Fruit fly (Drosophila melanogaster) whole organism, embryonic: ENCODE results near the gene CG32428.

Source experiments
- Adf1 ChIP-seq: fragments of 200-800 bp; sonication (Bioruptor generic); IDR thresholded peaks from 2 replicates; pipeline ENCODE4 v1.3.6; 2022; ENCODE audit warnings: missing biosample characterization, missing genetic modification characterization
- CG10543 ChIP-seq: fragments of 200-800 bp; sonication (Bioruptor generic); optimal IDR thresholded peaks from 3 replicates; lab custom pipeline; 2017; ENCODE audit warnings: missing biosample characterization, mild to moderate bottlenecking, missing genetic modification characterization, moderate library complexity
- CG12659 ChIP-seq: fragments of 200-800 bp; sonication (Bioruptor generic); optimal IDR thresholded peaks from 3 replicates; lab custom pipeline; 2017; ENCODE audit warnings: mild to moderate bottlenecking, missing biosample characterization, missing genetic modification reagents, missing genetic modification characterization
- CG14710 ChIP-seq: fragments of 200-800 bp; sonication (Bioruptor generic); optimal IDR thresholded peaks from 3 replicates; lab custom pipeline; 2019; ENCODE audit warnings: missing biosample characterization, mild to moderate bottlenecking, missing genetic modification characterization, moderate library complexity
- CG15514 ChIP-seq: fragments of 200-800 bp; sonication (Bioruptor generic); optimal IDR thresholded peaks from 3 replicates; lab custom pipeline; 2017; ENCODE audit warnings: missing biosample characterization, missing genetic modification characterization, mild to moderate bottlenecking, moderate library complexity, missing genetic modification reagents
- CG15601 ChIP-seq: fragments of 200-800 bp; sonication (Bioruptor generic); optimal IDR thresholded peaks from 3 replicates; lab custom pipeline; 2019; ENCODE audit warnings: missing biosample characterization, mild to moderate bottlenecking, missing genetic modification characterization, moderate library complexity
- CG1647 ChIP-seq: fragments of 200-800 bp; sonication (Bioruptor generic); optimal IDR thresholded peaks from 3 replicates; lab custom pipeline; 2016; ENCODE audit warnings: missing biosample characterization, missing genetic modification characterization
- CG17829 ChIP-seq: fragments of 200-800 bp; optimal IDR thresholded peaks from 2 replicates; lab custom pipeline; 2019; ENCODE audit warnings: missing biosample characterization, mild to moderate bottlenecking, missing genetic modification characterization, moderate library complexity
- CG2116 ChIP-seq: fragments of 200-800 bp; sonication (Bioruptor generic); optimal IDR thresholded peaks from 3 replicates; lab custom pipeline; 2018; ENCODE audit warnings: missing biosample characterization, mild to moderate bottlenecking, missing genetic modification characterization
- CG2678 ChIP-seq: fragments of 200-800 bp; sonication (Bioruptor generic); optimal IDR thresholded peaks from 3 replicates; lab custom pipeline; 2019; ENCODE audit warnings: missing biosample characterization, mild to moderate bottlenecking, missing genetic modification characterization, moderate library complexity
- CG2712 ChIP-seq: fragments of 200-800 bp; optimal IDR thresholded peaks from 3 replicates; lab custom pipeline; 2019; ENCODE audit warnings: missing biosample characterization, mild to moderate bottlenecking, missing genetic modification characterization, moderate library complexity
- CG42726 ChIP-seq: fragments of 200-800 bp; sonication (Bioruptor generic); IDR thresholded peaks from 2 replicates; pipeline ENCODE4 v1.3.6; 2022; ENCODE audit warnings: missing biosample characterization, missing genetic modification characterization; ENCODE audit not compliant: partially characterized antibody
- CG6272 ChIP-seq: fragments of 200-800 bp; sonication (Bioruptor generic); IDR thresholded peaks from 2 replicates; pipeline ENCODE4 v1.3.6; 2022; ENCODE audit warnings: missing biosample characterization, missing genetic modification characterization
- CG7745 ChIP-seq: fragments of 200-800 bp; sonication (Bioruptor generic); optimal IDR thresholded peaks from 2 replicates; lab custom pipeline; 2018; ENCODE audit warnings: missing biosample characterization, mild to moderate bottlenecking, missing genetic modification characterization, moderate library complexity
- CG9437 ChIP-seq: fragments of 200-800 bp; sonication (Bioruptor generic); optimal IDR thresholded peaks from 2 replicates; lab custom pipeline; 2018; ENCODE audit warnings: missing biosample characterization, mild to moderate bottlenecking, missing genetic modification characterization
- CG9609 ChIP-seq: fragments of 200-800 bp; sonication (Bioruptor generic); optimal IDR thresholded peaks from 3 replicates; lab custom pipeline; 2016; ENCODE audit warnings: missing biosample characterization, missing genetic modification characterization
- CG9817 ChIP-seq: fragments of 200-800 bp; sonication (Bioruptor generic); optimal IDR thresholded peaks from 2 replicates; lab custom pipeline; 2018; ENCODE audit warnings: missing biosample characterization, mild to moderate bottlenecking, missing genetic modification characterization, moderate library complexity
- CG9932 ChIP-seq: fragments of 200-800 bp; sonication (Bioruptor generic); IDR thresholded peaks from 2 replicates; pipeline ENCODE4 v1.3.6; 2022; ENCODE audit warnings: missing biosample characterization, missing genetic modification characterization
- CoRest ChIP-seq: fragments of 200-800 bp; sonication (Bioruptor generic); optimal IDR thresholded peaks from 3 replicates; lab custom pipeline; 2018; ENCODE audit warnings: missing biosample characterization, mild to moderate bottlenecking, missing genetic modification characterization, moderate library complexity
- Ets97D ChIP-seq: fragments of 200-800 bp; sonication (Bioruptor generic); optimal IDR thresholded peaks from 3 replicates; lab custom pipeline; 2016; ENCODE audit warnings: missing biosample characterization, missing genetic modification characterization
- Fer1 ChIP-seq: fragments of 200-800 bp; sonication (Bioruptor generic); optimal IDR thresholded peaks from 2 replicates; lab custom pipeline; 2017; ENCODE audit warnings: missing biosample characterization, mild to moderate bottlenecking, missing genetic modification characterization
- Hr51 ChIP-seq, 2 experiments: fragments of 200-800 bp; sonication (Bioruptor generic); optimal IDR thresholded peaks; 2 replicates in 1 of 2; 3 replicates in 1 of 2; lab custom pipeline; 2016 to 2018; ENCODE audit warnings: missing biosample characterization in 2 of 2, missing genetic modification characterization in 2 of 2, mild to moderate bottlenecking in 1 of 2, moderate library complexity in 1 of 2
- MESR4 ChIP-seq: fragments of 200-800 bp; sonication (Bioruptor generic); optimal IDR thresholded peaks from 2 replicates; lab custom pipeline; 2018; ENCODE audit warnings: missing biosample characterization, mild to moderate bottlenecking, missing genetic modification characterization, moderate library complexity
- Myb ChIP-seq: fragments of 200-800 bp; sonication (Bioruptor generic); optimal IDR thresholded peaks from 2 replicates; lab custom pipeline; 2016; ENCODE audit warnings: missing biosample characterization, missing genetic modification characterization
- Pdp1 ChIP-seq, 2 experiments: fragments of 200-800 bp; sonication (Bioruptor generic); optimal IDR thresholded peaks; 3 replicates each; lab custom pipeline; 2016; ENCODE audit warnings: missing biosample characterization in 2 of 2, missing genetic modification characterization in 2 of 2, mild to moderate bottlenecking in 1 of 2, moderate library complexity in 1 of 2
- Rfx ChIP-seq: fragments of 200-800 bp; sonication (Bioruptor generic); IDR thresholded peaks from 2 replicates; pipeline ENCODE4 v1.3.6; 2022; ENCODE audit warnings: missing biosample characterization, missing genetic modification characterization
- Sin3A ChIP-seq: fragments of >200 bp; optimal IDR thresholded peaks from 2 replicates; lab custom pipeline; 2018
- Sox102F ChIP-seq: fragments of 200-800 bp; sonication (Bioruptor generic); optimal IDR thresholded peaks from 2 replicates; lab custom pipeline; 2018; ENCODE audit warnings: missing biosample characterization, mild to moderate bottlenecking, missing genetic modification characterization, moderate library complexity
- Sry-β ChIP-seq: fragments of 200-800 bp; sonication (Bioruptor generic); optimal IDR thresholded peaks from 2 replicates; lab custom pipeline; 2018; ENCODE audit warnings: missing biosample characterization, mild to moderate bottlenecking, missing genetic modification characterization, moderate library complexity
- Xbp1 ChIP-seq: fragments of 200-800 bp; sonication (Bioruptor generic); optimal IDR thresholded peaks from 3 replicates; lab custom pipeline; 2016; ENCODE audit warnings: missing biosample characterization, mild to moderate bottlenecking, missing genetic modification characterization
- az2 ChIP-seq: fragments of 200-800 bp; sonication (Bioruptor generic); optimal IDR thresholded peaks from 3 replicates; lab custom pipeline; 2016; ENCODE audit warnings: missing biosample characterization, missing genetic modification characterization
- bigmax ChIP-seq: fragments of 200-800 bp; sonication (Bioruptor generic); optimal IDR thresholded peaks from 2 replicates; lab custom pipeline; 2018; ENCODE audit warnings: missing biosample characterization, mild to moderate bottlenecking, missing genetic modification characterization
- bowl ChIP-seq: fragments of 200-800 bp; sonication (Bioruptor generic); IDR thresholded peaks from 2 replicates; pipeline ENCODE4 v1.3.6; 2022; ENCODE audit warnings: missing biosample characterization, missing genetic modification characterization
- crp ChIP-seq, 2 experiments: fragments of 200-800 bp; sonication (Bioruptor generic); optimal IDR thresholded peaks; 2 replicates in 1 of 2; 3 replicates in 1 of 2; lab custom pipeline; 2017; ENCODE audit warnings: missing biosample characterization in 2 of 2, missing genetic modification characterization in 2 of 2, mild to moderate bottlenecking in 1 of 2, moderate library complexity in 1 of 2
- dmrt11E ChIP-seq: fragments of 200-800 bp; sonication (Bioruptor generic); optimal IDR thresholded peaks from 3 replicates; lab custom pipeline; 2018; ENCODE audit warnings: missing biosample characterization, mild to moderate bottlenecking, missing genetic modification characterization, moderate library complexity
- fru ChIP-seq: fragments of >200 bp; optimal IDR thresholded peaks from 2 replicates; lab custom pipeline; 2017
- gem ChIP-seq: fragments of 200-800 bp; sonication (Bioruptor generic); optimal IDR thresholded peaks from 2 replicates; lab custom pipeline; 2019; ENCODE audit warnings: missing biosample characterization, mild to moderate bottlenecking, missing genetic modification characterization, moderate library complexity
- gfzf ChIP-seq: fragments of 200-800 bp; sonication (Bioruptor generic); optimal IDR thresholded peaks from 2 replicates; lab custom pipeline; 2016; ENCODE audit warnings: missing biosample characterization, mild to moderate bottlenecking, missing genetic modification characterization, moderate library complexity
- grau ChIP-seq: fragments of 200-800 bp; optimal IDR thresholded peaks from 3 replicates; lab custom pipeline; 2019; ENCODE audit warnings: missing biosample characterization, mild to moderate bottlenecking, missing genetic modification characterization, moderate library complexity
- grn ChIP-seq: fragments of 200-800 bp; sonication (Bioruptor generic); optimal IDR thresholded peaks from 3 replicates; lab custom pipeline; 2017; ENCODE audit warnings: missing biosample characterization, missing genetic modification characterization
- gsb ChIP-seq: fragments of 200-800 bp; sonication (Bioruptor generic); IDR thresholded peaks from 2 replicates; pipeline ENCODE4 v1.3.6; 2022; ENCODE audit warnings: missing biosample characterization, missing genetic modification characterization
- gsb-n ChIP-seq: fragments of 200-800 bp; sonication (Bioruptor generic); optimal IDR thresholded peaks from 3 replicates; lab custom pipeline; 2018; ENCODE audit warnings: missing biosample characterization, mild to moderate bottlenecking, missing genetic modification characterization
- nmo ChIP-seq: fragments of 200-800 bp; sonication (Bioruptor generic); optimal IDR thresholded peaks from 2 replicates; lab custom pipeline; 2018; ENCODE audit warnings: missing biosample characterization, mild to moderate bottlenecking, missing genetic modification characterization, moderate library complexity
- prd ChIP-seq, 3 experiments: fragments of >200 bp in 2 of 3; fragments of 200-800 bp in 1 of 3; sonication (Bioruptor generic) in 1 of 3; optimal IDR thresholded peaks in 2 of 3; IDR thresholded peaks in 1 of 3; 2 replicates in 2 of 3; 3 replicates in 1 of 3; pipeline versions ENCODE4 v1.3.6 to Lab custom; 2017 to 2022; ENCODE audit warnings: missing biosample characterization in 1 of 3, missing genetic modification characterization in 1 of 3
- pzg ChIP-seq: fragments of 200-800 bp; sonication (Bioruptor generic); optimal IDR thresholded peaks from 3 replicates; lab custom pipeline; 2018; ENCODE audit warnings: missing biosample characterization, mild to moderate bottlenecking, missing genetic modification characterization, moderate library complexity
- stwl ChIP-seq: fragments of 200-800 bp; sonication (Bioruptor generic); optimal IDR thresholded peaks from 3 replicates; lab custom pipeline; 2018; ENCODE audit warnings: missing biosample characterization, mild to moderate bottlenecking, missing genetic modification characterization, moderate library complexity
- tin ChIP-seq: fragments of 200-800 bp; sonication (Bioruptor generic); optimal IDR thresholded peaks from 3 replicates; lab custom pipeline; 2016; ENCODE audit warnings: missing biosample characterization, missing genetic modification characterization
- toy ChIP-seq: fragments of 200-800 bp; sonication (Bioruptor generic); IDR thresholded peaks from 2 replicates; pipeline ENCODE4 v1.3.6; 2022; ENCODE audit warnings: missing biosample characterization, missing genetic modification characterization
- zfh2 ChIP-seq: fragments of 200-800 bp; sonication (Bioruptor generic); optimal IDR thresholded peaks from 2 replicates; lab custom pipeline; 2016; ENCODE audit warnings: missing biosample characterization, missing genetic modification characterization

Gene CG32428

DNA sequence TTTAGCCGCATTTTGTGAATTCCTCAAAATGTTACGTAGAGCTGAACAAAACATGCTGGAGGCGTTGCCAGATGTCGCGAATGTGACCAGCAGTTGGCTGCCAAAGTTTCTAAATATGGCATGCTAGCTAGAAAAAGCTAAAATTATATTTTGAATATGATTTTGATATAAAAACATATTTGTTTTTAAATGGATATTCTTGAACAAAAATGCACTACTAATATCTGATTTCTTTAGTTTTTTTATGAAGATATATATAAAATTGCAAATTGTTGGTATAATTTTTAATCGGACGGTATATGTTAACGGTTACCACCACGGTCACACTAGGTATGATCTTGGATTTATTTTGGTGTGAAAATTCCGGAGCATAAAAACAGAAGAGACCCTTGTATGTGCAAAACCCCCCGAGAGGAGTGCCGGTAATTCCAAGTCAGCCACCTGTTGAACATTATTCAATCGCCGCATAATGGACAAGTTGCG, 47.2 kb upstream of the CG32428 start, which contains the start of the genes mTerf3 and CG5104 (continued):
- TF ChIP-seq CG15601 (tag; lab: Kevin White, UChicago): peak; percentile 7
- TF ChIP-seq Myb (GFP tag; lab: Kevin White, UChicago): peak; percentile 56
- no peak for TF ChIP-seq bowl (GFP tag; lab: Robert Waterston, UW)
- TF ChIP-seq Sry-β (GFP tag; lab: Kevin White, UChicago): peak; percentile 91
- peak; percentile 62 for TF ChIP-seq gfzf (GFP tag; lab: Kevin White, UChicago)
- peak in 1 of 2 experiments; percentile 82 for TF ChIP-seq Pdp1 (GFP tag; optimal IDR thresholded peaks at IDR 0.05; lab: Kevin White, UChicago)
- TF ChIP-seq CG9932 (GFP tag; lab: Robert Waterston, UW): peak; percentile 38; the same call in 1 of the 2 replicates
- peak; percentile 42 for TF ChIP-seq CG2116 (GFP tag; lab: Kevin White, UChicago)
- no peak for TF ChIP-seq bigmax
- peak; percentile 92 for TF ChIP-seq CG9437 (GFP tag; lab: Kevin White, UChicago)
- TF ChIP-seq dmrt11E (tag; lab: Kevin White, UChicago): peak; percentile 14
- peak; percentile 43 for TF ChIP-seq MESR4 (GFP tag; lab: Kevin White, UChicago)
- TF ChIP-seq CG15514: peak; percentile 50
- no peak for TF ChIP-seq Adf1
- peak; percentile 19 for TF ChIP-seq az2
- TF ChIP-seq Sox102F (GFP tag; lab: Kevin White, UChicago): peak; percentile 0
- TF ChIP-seq CG2712 (tag; lab: Kevin White, UChicago): peak; percentile 42
- peak; percentile 33 for TF ChIP-seq Sin3A (lab: Kevin White, UChicago)
- peak in 1 of 2 experiments; percentile 16 for TF ChIP-seq Hr51 (GFP tag; optimal IDR thresholded peaks at IDR 0.05; lab: Kevin White, UChicago)
- peak; percentile 22 for TF ChIP-seq Ets97D (GFP tag; lab: Kevin White, UChicago)
- TF ChIP-seq CG1647 (GFP tag; lab: Kevin White, UChicago): no peak
- TF ChIP-seq prd (optimal IDR thresholded peaks at IDR 0.05; lab: Kevin White, UChicago): no peak
- peak; percentile 33; the same call in 1 of the 3 replicates for TF ChIP-seq prd (GFP tag; IDR thresholded peaks at IDR 0.05; lab: Robert Waterston, UW)
- peak; percentile 22 for TF ChIP-seq tin
- TF ChIP-seq pzg: peak; percentile 60
- no peak; the same call in 1 of the 2 replicates for TF ChIP-seq CG42726 (GFP tag; lab: Robert Waterston, UW)
- no peak for TF ChIP-seq CG7745 (tag; lab: Kevin White, UChicago)
- peak; percentile 66 for TF ChIP-seq CG12659 (GFP tag; lab: Kevin White, UChicago)
- peak; percentile 65 for TF ChIP-seq CG14710 (tag; lab: Kevin White, UChicago)
- TF ChIP-seq toy (GFP tag; lab: Robert Waterston, UW): no peak
- no peak for TF ChIP-seq grn
- no peak for TF ChIP-seq CG6272 (GFP tag; lab: Robert Waterston, UW)
- TF ChIP-seq gem: peak; percentile 56
- peak; percentile 3 for TF ChIP-seq CG9817 (tag; lab: Kevin White, UChicago)
- TF ChIP-seq fru: no peak
- TF ChIP-seq nmo (GFP tag; lab: Kevin White, UChicago): peak; percentile 59
- peak; percentile 55 for TF ChIP-seq CG17829
- peak; percentile 42 for TF ChIP-seq CG2678
- peak; percentile 73 for TF ChIP-seq stwl (tag; lab: Kevin White, UChicago)
- peak in 1 of 2 experiments; percentile 44 for TF ChIP-seq crp (GFP tag; optimal IDR thresholded peaks at IDR 0.05; lab: Kevin White, UChicago)
- peak; percentile 10 for TF ChIP-seq Xbp1 (GFP tag; lab: Kevin White, UChicago)
- TF ChIP-seq CG10543 (GFP tag; lab: Kevin White, UChicago): peak; percentile 35
- peak; percentile 41 for TF ChIP-seq grau (tag; lab: Kevin White, UChicago)
- TF ChIP-seq Rfx (GFP tag; lab: Robert Waterston, UW): 0 out of 2 replicates have a peak, but pooled peaks have one; percentile 8
- TF ChIP-seq gsb-n (tag; lab: Kevin White, UChicago): peak; percentile 3
- TF ChIP-seq CG9609 (GFP tag; lab: Kevin White, UChicago): no peak
- TF ChIP-seq gsb (GFP tag; lab: Robert Waterston, UW): no peak
- peak; percentile 17 for TF ChIP-seq Fer1 (GFP tag; lab: Kevin White, UChicago)
- TF ChIP-seq zfh2: no peak
- TF ChIP-seq CoRest: peak; percentile 46
